Worm (Caenorhabditis elegans): Measurements from ENCODE around the gene W07G4.2.

DNA sequence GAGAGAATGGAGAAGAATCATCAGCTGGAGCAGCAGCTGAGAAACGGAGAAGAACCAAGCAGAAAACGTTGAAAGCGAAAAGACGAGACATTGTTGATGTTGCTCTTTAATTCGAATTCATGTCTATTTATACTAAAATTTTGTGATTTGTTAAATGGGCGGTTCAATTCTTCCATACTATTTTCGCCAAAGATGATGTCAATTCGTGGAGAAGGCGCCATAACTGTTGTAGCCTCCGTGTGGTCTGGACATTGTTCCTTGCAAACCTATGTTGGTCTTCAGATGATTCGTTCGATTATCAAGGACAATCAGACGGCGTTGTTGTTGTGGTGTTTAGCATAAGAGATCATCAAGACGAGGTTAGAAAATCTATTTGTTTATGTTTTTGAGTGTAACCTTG is 38.9 kb downstream of the W07G4.2 start, which contains the start of gene far-3:
- no peak for TF ChIP-seq nhr-237 (tag; optimal IDR thresholded peaks at IDR 0.05)
- TF ChIP-seq hlh-11 (tag; optimal IDR thresholded peaks at IDR 0.05) = no peak
- no peak for TF ChIP-seq rbr-2 (tag; optimal IDR thresholded peaks at IDR 0.05)
- TF ChIP-seq unc-62 (GFP tag; optimal IDR thresholded peaks at IDR 0.05 in 1 of 2) = no peak
- TF ChIP-seq unc-62 (tag; optimal IDR thresholded peaks at IDR 0.05) = no peak
- no peak for TF ChIP-seq aly-2 (tag; optimal IDR thresholded peaks at IDR 0.05)
- no peak for TF ChIP-seq ctbp-1 (GFP tag; IDR thresholded peaks at IDR 0.05)
- TF ChIP-seq ztf-11 (tag; optimal IDR thresholded peaks at IDR 0.05) = no peak
- TF ChIP-seq ceh-82 (tag; optimal IDR thresholded peaks at IDR 0.05) = no peak
- no peak for TF ChIP-seq nhr-25 (tag; optimal IDR thresholded peaks at IDR 0.05; ENCODE audit: borderline replicate concordance, insufficient read depth)
- TF ChIP-seq snpc-4 (tag; optimal IDR thresholded peaks at IDR 0.05) = no peak
- no peak for TF ChIP-seq mep-1 (tag; optimal IDR thresholded peaks at IDR 0.05)
- no peak for TF ChIP-seq hlh-30 (tag; optimal IDR thresholded peaks at IDR 0.05; ENCODE audit: insufficient read depth)

Measured in whole organism, L4 larva.